Worm (Caenorhabditis elegans): ENCODE measurements around the gene Y75D11A.6.

DNA sequence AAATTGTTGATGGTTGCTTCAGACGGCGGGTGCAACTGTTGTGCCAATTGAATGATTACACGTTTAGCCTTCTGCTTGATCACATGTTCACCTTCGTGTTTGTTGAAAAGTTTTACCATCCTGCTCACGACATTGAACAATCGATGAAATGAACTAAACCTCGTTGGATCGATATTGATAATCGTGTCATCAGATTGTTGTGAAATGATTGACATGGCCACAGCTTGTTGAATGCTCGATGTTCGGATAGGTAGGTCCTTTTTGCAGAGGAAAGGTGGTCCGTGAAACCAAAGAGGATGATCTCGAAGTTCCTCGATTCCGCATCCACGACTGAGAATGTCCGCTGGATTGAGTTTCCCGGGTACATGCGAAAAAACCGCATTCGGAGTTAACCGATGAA lies 21.3 kb upstream of the Y75D11A.6 start:
- no peak for TF ChIP-seq zag-1 (tag; optimal IDR thresholded peaks at IDR 0.05)
- TF ChIP-seq mdl-1 (tag; optimal IDR thresholded peaks at IDR 0.05), result no peak
